Worm (Caenorhabditis elegans) whole organism, L2 larva: ENCODE measurements around the gene glt-5.

Experiments
- R02D3.7 ChIP-seq: fragments of 150-350 bp; optimal IDR thresholded peaks from 2 replicates; lab custom pipeline; 2014; ENCODE audit warnings: missing biosample characterization, missing genetic modification characterization
- ZK546.5 ChIP-seq: sonication (generic microtip); optimal IDR thresholded peaks from 2 replicates; lab custom pipeline; 2017; ENCODE audit warnings: missing biosample characterization, missing genetic modification characterization
- aly-2 ChIP-seq: fragments of 150-350 bp; optimal IDR thresholded peaks from 2 replicates; lab custom pipeline; 2014; ENCODE audit warnings: missing biosample characterization, missing genetic modification characterization
- ama-1 ChIP-seq: fragments of 150-350 bp; optimal IDR thresholded peaks from 2 replicates; lab custom pipeline; 2018; ENCODE audit warnings: inconsistent platforms
- ceh-16 ChIP-seq: fragments of 150-350 bp; optimal IDR thresholded peaks from 2 replicates; lab custom pipeline; 2014; ENCODE audit warnings: missing biosample characterization, missing genetic modification characterization
- elt-3 ChIP-seq: sonication (generic microtip); optimal IDR thresholded peaks from 2 replicates; lab custom pipeline; 2017; ENCODE audit warnings: missing biosample characterization, missing genetic modification characterization
- nhr-11 ChIP-seq: fragments of 150-350 bp; optimal IDR thresholded peaks from 2 replicates; lab custom pipeline; 2014; ENCODE audit warnings: missing biosample characterization, missing genetic modification characterization
- nhr-12 ChIP-seq: fragments of 150-350 bp; optimal IDR thresholded peaks from 2 replicates; lab custom pipeline; 2014; ENCODE audit warnings: missing biosample characterization, missing genetic modification characterization
- nhr-237 ChIP-seq: fragments of 150-350 bp; optimal IDR thresholded peaks from 2 replicates; lab custom pipeline; 2014; ENCODE audit warnings: missing biosample characterization, missing genetic modification characterization
- snpc-4 ChIP-seq: fragments of 150-350 bp; optimal IDR thresholded peaks from 2 replicates; lab custom pipeline; 2014; ENCODE audit warnings: missing biosample characterization, missing genetic modification characterization
- unc-62 ChIP-seq: fragments of 150-350 bp; optimal IDR thresholded peaks from 2 replicates; lab custom pipeline; 2014; ENCODE audit warnings: missing biosample characterization, missing genetic modification reagents, missing genetic modification characterization
- ztf-1 ChIP-seq: fragments of 200-800 bp; sonication (Bioruptor generic); conservative IDR thresholded peaks from 2 replicates; pipeline ENCODE4 v1.3.6; 2022; ENCODE audit warnings: missing genetic modification characterization, missing compliant biosample characterization
- ztf-4 ChIP-seq: fragments of 150-350 bp; optimal IDR thresholded peaks from 2 replicates; lab custom pipeline; 2014; ENCODE audit warnings: missing biosample characterization, missing genetic modification characterization

ce11 chrII:9753730-9754129 is 45.0 kb upstream of the glt-5 start, which contains the start of gene ZK1321.1:
- TF ChIP-seq R02D3.7 (tag; lab: Kevin White, UChicago) = no peak
- TF ChIP-seq aly-2 (tag; lab: Kevin White, UChicago) = no peak
- TF ChIP-seq elt-3 (tag; lab: Kevin White, UChicago) = no peak
- no peak for TF ChIP-seq snpc-4 (tag; lab: Kevin White, UChicago)
- no peak for TF ChIP-seq nhr-11
- TF ChIP-seq unc-62 = no peak
- no peak for TF ChIP-seq ztf-4
- no peak for TF ChIP-seq nhr-12 (tag; lab: Kevin White, UChicago)
- no peak for TF ChIP-seq ceh-16 (tag; lab: Kevin White, UChicago)
- TF ChIP-seq ZK546.5 (tag; lab: Kevin White, UChicago) = no peak
- TF ChIP-seq ztf-1 (GFP tag; lab: Robert Waterston, UW) = no peak
- TF ChIP-seq ama-1 (lab: Kevin White, UChicago) = no peak
- no peak for TF ChIP-seq nhr-237 (tag; lab: Kevin White, UChicago)
